Worm (Caenorhabditis elegans): ENCODE data around the gene F42C5.4.

F42C5.4 gene

DNA sequence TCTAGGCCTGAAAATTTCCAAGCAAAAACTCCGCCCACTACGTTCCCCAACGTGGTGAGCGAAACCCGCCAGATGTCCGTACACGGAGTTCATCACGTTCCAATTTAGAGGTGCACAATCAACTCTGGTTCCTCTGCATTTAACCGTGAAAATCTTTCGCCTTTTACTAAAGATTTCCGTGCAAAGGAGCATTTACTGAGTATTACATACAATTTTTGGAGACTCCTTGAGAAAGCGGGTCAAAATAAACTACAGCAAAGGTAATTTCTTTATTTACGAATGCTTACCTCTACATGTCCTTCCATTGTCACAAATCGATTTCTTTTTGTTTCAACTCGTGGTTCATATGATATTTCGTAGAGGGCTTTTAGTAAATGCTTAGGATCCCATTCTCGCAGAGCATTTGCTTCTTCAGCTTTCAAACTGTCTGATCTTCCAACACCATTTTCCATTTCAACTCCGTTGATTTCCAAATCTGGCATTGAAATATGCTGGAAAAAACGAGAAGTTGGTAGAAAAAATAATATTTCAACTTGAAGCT lies 24.8 kb upstream of the F42C5.4 start, which contains the start of gene F42C5.9:
Gene F42C5.9, minus strand, starts transcription at position 491 of the 541 bp plus-strand sequence.
- TF ChIP-seq elt-1 (tag; optimal IDR thresholded peaks at IDR 0.05) (no peak), ztf-4 (tag; optimal IDR thresholded peaks at IDR 0.05) (no peak), fkh-2 (tag; optimal IDR thresholded peaks at IDR 0.05) (no peak), daf-12 (tag; optimal IDR thresholded peaks at IDR 0.05) (no peak), pqm-1 (tag; optimal IDR thresholded peaks at IDR 0.05) (peak; percentile 48), zag-1 (tag; optimal IDR thresholded peaks at IDR 0.05) (no peak), nhr-25 (tag; optimal IDR thresholded peaks at IDR 0.05) (no peak), skn-1 (tag; optimal IDR thresholded peaks at IDR 0.05) (no peak), ama-1 (optimal IDR thresholded peaks at IDR 0.05) (peak; percentile 25), snpc-4 (tag; optimal IDR thresholded peaks at IDR 0.05) (peak; percentile 95), nhr-67 (tag; optimal IDR thresholded peaks at IDR 0.05) (no peak), lsy-12 (tag; optimal IDR thresholded peaks at IDR 0.05) (no peak), hmg-11 (tag; optimal IDR thresholded peaks at IDR 0.05) (no peak), nhr-43 (tag; optimal IDR thresholded peaks at IDR 0.05; ENCODE audit: poor library complexity, severe bottlenecking) (no peak), egl-5 (tag; optimal IDR thresholded peaks at IDR 0.05) (no peak), eor-1 (tag; optimal IDR thresholded peaks at IDR 0.05) (no peak), ceh-28 (tag; optimal IDR thresholded peaks at IDR 0.05) (no peak), sea-2 (GFP tag; optimal IDR thresholded peaks at IDR 0.05) (no peak), fkh-10 (GFP tag; optimal IDR thresholded peaks at IDR 0.05) (no peak), aly-2 (tag; optimal IDR thresholded peaks at IDR 0.05) (no peak), jun-1 (tag; optimal IDR thresholded peaks at IDR 0.05) (no peak)

DNA sequence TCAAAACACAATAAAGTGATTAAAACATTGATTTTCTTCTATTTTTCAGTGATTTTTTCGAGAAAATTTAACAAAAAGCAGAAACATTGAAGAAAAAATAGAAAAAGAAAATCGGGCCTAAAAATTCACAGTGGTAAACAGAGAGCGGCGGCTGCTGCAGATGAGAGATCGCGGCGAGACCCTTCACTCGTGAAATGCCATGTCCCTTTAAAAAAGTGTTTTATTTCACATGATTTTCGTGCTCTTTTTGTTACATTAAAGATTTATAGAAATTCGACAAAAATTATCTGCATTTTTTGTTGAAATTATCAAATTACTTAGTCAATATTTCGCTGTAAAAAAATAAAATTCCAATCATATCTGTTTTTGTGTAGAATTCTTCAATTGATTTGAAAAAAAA lies 22.0 kb upstream of the F42C5.4 start:
- peak; percentile 51 for TF ChIP-seq nhr-23 (tag; optimal IDR thresholded peaks at IDR 0.05)
- no peak for TF ChIP-seq ztf-11 (tag; optimal IDR thresholded peaks at IDR 0.05)
- no peak for TF ChIP-seq nhr-76 (tag; optimal IDR thresholded peaks at IDR 0.05)
- TF ChIP-seq egl-27 (tag; optimal IDR thresholded peaks at IDR 0.05): no peak
- peak; percentile 43 for TF ChIP-seq lin-15B (tag; optimal IDR thresholded peaks at IDR 0.05)
- TF ChIP-seq ztf-4 (tag; optimal IDR thresholded peaks at IDR 0.05): no peak
- no peak for TF ChIP-seq R02D3.7 (tag; optimal IDR thresholded peaks at IDR 0.05)
- no peak for TF ChIP-seq unc-62 (GFP tag; optimal IDR thresholded peaks at IDR 0.05)
- TF ChIP-seq ceh-82 (tag; optimal IDR thresholded peaks at IDR 0.05): no peak
- TF ChIP-seq fkh-2 (tag; optimal IDR thresholded peaks at IDR 0.05): no peak
- TF ChIP-seq mml-1 (tag; optimal IDR thresholded peaks at IDR 0.05): no peak
- TF ChIP-seq sea-2 (GFP tag; optimal IDR thresholded peaks at IDR 0.05): no peak
- peak; percentile 27 for TF ChIP-seq pqm-1 (tag; optimal IDR thresholded peaks at IDR 0.05)
- TF ChIP-seq nhr-77 (tag; optimal IDR thresholded peaks at IDR 0.05): no peak
- TF ChIP-seq lin-39 (tag; optimal IDR thresholded peaks at IDR 0.05): peak; percentile 38
- no peak for TF ChIP-seq ceh-16 (tag; optimal IDR thresholded peaks at IDR 0.05)
- peak; percentile 67 for TF ChIP-seq egl-5 (tag; optimal IDR thresholded peaks at IDR 0.05)
- TF ChIP-seq tbx-2 (tag; optimal IDR thresholded peaks at IDR 0.05): no peak
- TF ChIP-seq nhr-11 (tag; optimal IDR thresholded peaks at IDR 0.05): no peak
- TF ChIP-seq fos-1 (tag; optimal IDR thresholded peaks at IDR 0.05): no peak
- peak; percentile 36 for TF ChIP-seq ama-1 (optimal IDR thresholded peaks at IDR 0.05)
- TF ChIP-seq elt-2 (tag; optimal IDR thresholded peaks at IDR 0.05): peak; percentile 34
- no peak for TF ChIP-seq nhr-28 (tag; optimal IDR thresholded peaks at IDR 0.05)
- no peak for TF ChIP-seq mdl-1 (tag; optimal IDR thresholded peaks at IDR 0.05)
- peak; percentile 85 for TF ChIP-seq hmg-11 (tag; optimal IDR thresholded peaks at IDR 0.05)
- peak; percentile 48 for TF ChIP-seq nhr-25 (tag; optimal IDR thresholded peaks at IDR 0.05)
- peak; percentile 12 for TF ChIP-seq ceh-28 (tag; optimal IDR thresholded peaks at IDR 0.05)
- TF ChIP-seq aly-2 (tag; optimal IDR thresholded peaks at IDR 0.05): no peak
- TF ChIP-seq jun-1 (tag; optimal IDR thresholded peaks at IDR 0.05): no peak
- TF ChIP-seq elt-1 (tag; optimal IDR thresholded peaks at IDR 0.05): no peak
- TF ChIP-seq lsy-12 (tag; optimal IDR thresholded peaks at IDR 0.05): no peak
- TF ChIP-seq zag-1 (tag; optimal IDR thresholded peaks at IDR 0.05): no peak
- TF ChIP-seq snpc-4 (tag; optimal IDR thresholded peaks at IDR 0.05): peak; percentile 80
- TF ChIP-seq daf-12 (tag; optimal IDR thresholded peaks at IDR 0.05): no peak
- TF ChIP-seq eor-1 (tag; optimal IDR thresholded peaks at IDR 0.05): no peak
- no peak for TF ChIP-seq unc-39 (tag; optimal IDR thresholded peaks at IDR 0.05)
- TF ChIP-seq pha-4 (tag; optimal IDR thresholded peaks at IDR 0.05): peak; percentile 92
- TF ChIP-seq fkh-10 (GFP tag; optimal IDR thresholded peaks at IDR 0.05): no peak
- no peak for TF ChIP-seq ZK546.5 (tag; optimal IDR thresholded peaks at IDR 0.05)
- TF ChIP-seq nfya-1 (tag; optimal IDR thresholded peaks at IDR 0.05; ENCODE audit: insufficient read depth): peak; percentile 77
- TF ChIP-seq nhr-237 (tag; optimal IDR thresholded peaks at IDR 0.05): no peak
- no peak for TF ChIP-seq ceh-9 (tag; optimal IDR thresholded peaks at IDR 0.05)
- TF ChIP-seq skn-1 (tag; optimal IDR thresholded peaks at IDR 0.05): peak; percentile 30
- peak; percentile 25 for TF ChIP-seq nhr-43 (tag; optimal IDR thresholded peaks at IDR 0.05; ENCODE audit: poor library complexity, severe bottlenecking)
- TF ChIP-seq nhr-12 (tag; optimal IDR thresholded peaks at IDR 0.05): no peak
- no peak for TF ChIP-seq nhr-67 (tag; optimal IDR thresholded peaks at IDR 0.05)
- no peak for TF ChIP-seq elt-3 (tag; optimal IDR thresholded peaks at IDR 0.05)
